Fruit fly (Drosophila melanogaster) whole organism, embryonic: ENCODE data around the gene Noa36.
A peak's percentile ranks its signal among the peaks of the same experiment; 100 is the strongest.

Source experiments
- Adf1 ChIP-seq: fragments of 200-800 bp; sonication (Bioruptor generic); IDR thresholded peaks from 2 replicates; pipeline ENCODE4 v1.3.6; 2022; ENCODE audit warnings: missing biosample characterization, missing genetic modification characterization
- CG10274 ChIP-seq: fragments of 200-800 bp; sonication (Bioruptor generic); optimal IDR thresholded peaks from 3 replicates; lab custom pipeline; 2017; ENCODE audit warnings: missing biosample characterization, mild to moderate bottlenecking, missing genetic modification characterization
- CG13287 ChIP-seq: fragments of 200-800 bp; sonication (Bioruptor generic); IDR thresholded peaks from 2 replicates; pipeline ENCODE4 v1.3.6; 2022; ENCODE audit warnings: missing biosample characterization, missing genetic modification characterization; ENCODE audit not compliant: partially characterized antibody
- CG13296 ChIP-seq: fragments of 200-800 bp; sonication (Bioruptor generic); optimal IDR thresholded peaks from 3 replicates; lab custom pipeline; 2018; ENCODE audit warnings: missing biosample characterization, mild to moderate bottlenecking, missing genetic modification characterization
- CG13424 ChIP-seq: fragments of 200-800 bp; sonication (Bioruptor generic); optimal IDR thresholded peaks from 2 replicates; lab custom pipeline; 2019; ENCODE audit warnings: missing biosample characterization, mild to moderate bottlenecking, missing genetic modification characterization, moderate library complexity
- CG15073 ChIP-seq: fragments of 200-800 bp; sonication (Bioruptor generic); optimal IDR thresholded peaks from 2 replicates; lab custom pipeline; 2016; ENCODE audit warnings: missing biosample characterization, missing genetic modification characterization
- CG17829 ChIP-seq: fragments of 200-800 bp; optimal IDR thresholded peaks from 2 replicates; lab custom pipeline; 2019; ENCODE audit warnings: missing biosample characterization, mild to moderate bottlenecking, missing genetic modification characterization, moderate library complexity
- CG18599 ChIP-seq: fragments of 200-800 bp; sonication (Bioruptor generic); optimal IDR thresholded peaks from 3 replicates; lab custom pipeline; 2017; ENCODE audit warnings: missing biosample characterization, missing genetic modification characterization, mild to moderate bottlenecking, moderate library complexity, missing genetic modification reagents
- CG2116 ChIP-seq: fragments of 200-800 bp; sonication (Bioruptor generic); optimal IDR thresholded peaks from 3 replicates; lab custom pipeline; 2018; ENCODE audit warnings: missing biosample characterization, mild to moderate bottlenecking, missing genetic modification characterization
- CG32532 ChIP-seq: fragments of 200-800 bp; sonication (Bioruptor generic); IDR thresholded peaks from 2 replicates; pipeline ENCODE4 v1.3.6; 2022; ENCODE audit warnings: missing biosample characterization, missing genetic modification characterization
- CG3995 ChIP-seq: fragments of 200-800 bp; sonication (Bioruptor generic); optimal IDR thresholded peaks from 3 replicates; lab custom pipeline; 2016; ENCODE audit warnings: missing biosample characterization, missing genetic modification characterization
- CG42726 ChIP-seq: fragments of 200-800 bp; sonication (Bioruptor generic); IDR thresholded peaks from 2 replicates; pipeline ENCODE4 v1.3.6; 2022; ENCODE audit warnings: missing biosample characterization, missing genetic modification characterization; ENCODE audit not compliant: partially characterized antibody
- CG4360 ChIP-seq: fragments of 200-800 bp; sonication (Bioruptor generic); IDR thresholded peaks from 2 replicates; pipeline ENCODE4 v1.3.6; 2022; ENCODE audit warnings: missing biosample characterization, missing genetic modification characterization
- CG4730 ChIP-seq: fragments of 200-800 bp; sonication (Bioruptor generic); IDR thresholded peaks from 2 replicates; pipeline ENCODE4 v1.3.6; 2022; ENCODE audit warnings: missing biosample characterization, missing genetic modification characterization
- CTCF ChIP-seq: fragments of 200-800 bp; sonication (Bioruptor generic); optimal IDR thresholded peaks from 2 replicates; lab custom pipeline; 2017; ENCODE audit warnings: missing biosample characterization, mild to moderate bottlenecking, missing genetic modification characterization, moderate library complexity
- Dll ChIP-seq: fragments of 200-800 bp; sonication (Bioruptor generic); IDR thresholded peaks from 4 replicates; pipeline ENCODE4 v1.3.6; 2022; ENCODE audit warnings: missing biosample characterization, missing genetic modification characterization; ENCODE audit not compliant: partially characterized antibody
- Dp ChIP-seq: fragments of 200-800 bp; sonication (Bioruptor generic); optimal IDR thresholded peaks from 2 replicates; lab custom pipeline; 2018; ENCODE audit warnings: missing biosample characterization, mild to moderate bottlenecking, missing genetic modification characterization, moderate library complexity
- ERR ChIP-seq: fragments of 200-800 bp; sonication (Bioruptor generic); optimal IDR thresholded peaks from 2 replicates; lab custom pipeline; 2016; ENCODE audit warnings: missing biosample characterization, missing genetic modification characterization
- Ets97D ChIP-seq: fragments of 200-800 bp; sonication (Bioruptor generic); optimal IDR thresholded peaks from 3 replicates; lab custom pipeline; 2016; ENCODE audit warnings: missing biosample characterization, missing genetic modification characterization
- Fer2 ChIP-seq: fragments of 200-800 bp; sonication (Bioruptor generic); optimal IDR thresholded peaks from 2 replicates; lab custom pipeline; 2018; ENCODE audit warnings: missing biosample characterization, mild to moderate bottlenecking, missing genetic modification characterization, moderate library complexity
- HmgZ ChIP-seq: fragments of 200-800 bp; sonication (Bioruptor generic); optimal IDR thresholded peaks from 2 replicates; lab custom pipeline; 2018; ENCODE audit warnings: missing biosample characterization, mild to moderate bottlenecking, missing genetic modification characterization
- Lpt ChIP-seq: fragments of >200 bp; optimal IDR thresholded peaks from 2 replicates; lab custom pipeline; 2018; ENCODE audit warnings: missing biosample characterization, missing genetic modification characterization
- Med ChIP-seq: fragments of 200-800 bp; sonication (Bioruptor generic); peaks from one replicate; lab custom pipeline; 2016; ENCODE audit warnings: missing biosample characterization, missing genetic modification characterization, mild to moderate bottlenecking, inconsistent platforms, moderate library complexity
- Mrtf ChIP-seq: fragments of 200-800 bp; sonication (Bioruptor generic); IDR thresholded peaks from 3 replicates; pipeline ENCODE4 v1.3.6; 2022; ENCODE audit warnings: missing biosample characterization, missing genetic modification characterization
- Myb ChIP-seq: fragments of 200-800 bp; sonication (Bioruptor generic); optimal IDR thresholded peaks from 2 replicates; lab custom pipeline; 2016; ENCODE audit warnings: missing biosample characterization, missing genetic modification characterization
- Scr ChIP-seq: fragments of 200-800 bp; sonication (Bioruptor generic); IDR thresholded peaks from 2 replicates; pipeline ENCODE4 v1.3.6; 2022; ENCODE audit warnings: missing biosample characterization, missing genetic modification characterization; ENCODE audit not compliant: partially characterized antibody
- amos ChIP-seq: fragments of 200-800 bp; sonication (Bioruptor generic); IDR thresholded peaks from 2 replicates; pipeline ENCODE4 v1.3.6; 2022; ENCODE audit warnings: missing biosample characterization, missing genetic modification characterization; ENCODE audit not compliant: partially characterized antibody
- ara ChIP-seq: fragments of 200-800 bp; sonication (Bioruptor generic); IDR thresholded peaks from 2 replicates; pipeline ENCODE4 v1.3.6; 2022; ENCODE audit warnings: missing biosample characterization, missing genetic modification characterization
- ash1 ChIP-seq: fragments of 200-800 bp; sonication (Bioruptor generic); optimal IDR thresholded peaks from 2 replicates; lab custom pipeline; 2018; ENCODE audit warnings: missing biosample characterization, mild to moderate bottlenecking, missing genetic modification characterization
- bsh ChIP-seq, 2 experiments: fragments of 200-800 bp; sonication (Bioruptor generic); optimal IDR thresholded peaks; 2 replicates each; lab custom pipeline; 2017 to 2018; ENCODE audit warnings: mild to moderate bottlenecking in 2 of 2, missing biosample characterization in 2 of 2, missing genetic modification characterization in 2 of 2, moderate library complexity in 1 of 2
- chinmo ChIP-seq: fragments of 200-800 bp; sonication (Bioruptor generic); IDR thresholded peaks from 4 replicates; pipeline ENCODE4 v1.3.6; 2022; ENCODE audit warnings: missing biosample characterization, missing genetic modification characterization; ENCODE audit not compliant: partially characterized antibody
- crp ChIP-seq, 2 experiments: fragments of 200-800 bp; sonication (Bioruptor generic); optimal IDR thresholded peaks; 2 replicates in 1 of 2; 3 replicates in 1 of 2; lab custom pipeline; 2017; ENCODE audit warnings: missing biosample characterization in 2 of 2, missing genetic modification characterization in 2 of 2, mild to moderate bottlenecking in 1 of 2, moderate library complexity in 1 of 2
- dmrt99B ChIP-seq: fragments of 200-800 bp; sonication (Bioruptor generic); optimal IDR thresholded peaks from 2 replicates; lab custom pipeline; 2018; ENCODE audit warnings: missing biosample characterization, mild to moderate bottlenecking, missing genetic modification characterization, moderate library complexity
- her ChIP-seq: fragments of 200-800 bp; sonication (Bioruptor generic); optimal IDR thresholded peaks from 2 replicates; lab custom pipeline; 2016; ENCODE audit warnings: missing biosample characterization, missing genetic modification characterization
- hkb ChIP-seq, 2 experiments: fragments of 200-800 bp in 1 of 2; fragments of >200 bp in 1 of 2; sonication (Bioruptor generic) in 1 of 2; IDR thresholded peaks in 1 of 2; optimal IDR thresholded peaks in 1 of 2; 2 replicates each; pipeline versions ENCODE4 v1.3.6 to Lab custom; 2017 to 2022; ENCODE audit warnings: missing biosample characterization in 1 of 2, missing genetic modification characterization in 1 of 2
- ken ChIP-seq: fragments of 200-800 bp; sonication (Bioruptor generic); IDR thresholded peaks from 3 replicates; pipeline ENCODE4 v1.3.6; 2022; ENCODE audit warnings: missing biosample characterization, missing genetic modification characterization
- knrl ChIP-seq: fragments of 200-800 bp; sonication (Bioruptor generic); IDR thresholded peaks from 3 replicates; pipeline ENCODE4 v1.3.6; 2022; ENCODE audit warnings: missing biosample characterization, missing genetic modification characterization; ENCODE audit not compliant: partially characterized antibody
- nom ChIP-seq: fragments of 200-800 bp; sonication (Bioruptor generic); optimal IDR thresholded peaks from 2 replicates; lab custom pipeline; 2017; ENCODE audit warnings: missing biosample characterization, missing genetic modification characterization, mild to moderate bottlenecking, moderate library complexity, missing genetic modification reagents
- phol ChIP-seq: fragments of 200-800 bp; sonication (Bioruptor generic); optimal IDR thresholded peaks from 3 replicates; lab custom pipeline; 2018; ENCODE audit warnings: missing biosample characterization, mild to moderate bottlenecking, missing genetic modification characterization, moderate library complexity
- prd ChIP-seq, 3 experiments: fragments of >200 bp in 2 of 3; fragments of 200-800 bp in 1 of 3; sonication (Bioruptor generic) in 1 of 3; optimal IDR thresholded peaks in 2 of 3; IDR thresholded peaks in 1 of 3; 2 replicates in 2 of 3; 3 replicates in 1 of 3; pipeline versions ENCODE4 v1.3.6 to Lab custom; 2017 to 2022; ENCODE audit warnings: missing biosample characterization in 1 of 3, missing genetic modification characterization in 1 of 3
- rib ChIP-seq: fragments of 200-800 bp; sonication (Bioruptor generic); IDR thresholded peaks from 2 replicates; pipeline ENCODE4 v1.3.6; 2022; ENCODE audit warnings: missing biosample characterization, missing genetic modification characterization
- ro ChIP-seq: fragments of 200-800 bp; sonication (Bioruptor generic); IDR thresholded peaks from 2 replicates; pipeline ENCODE4 v1.3.6; 2022; ENCODE audit warnings: missing biosample characterization, missing genetic modification characterization
- scrt ChIP-seq: fragments of 200-800 bp; sonication (Bioruptor generic); optimal IDR thresholded peaks from 2 replicates; lab custom pipeline; 2018; ENCODE audit warnings: missing biosample characterization, mild to moderate bottlenecking, missing genetic modification characterization, moderate library complexity
- so ChIP-seq: fragments of 200-800 bp; sonication (Bioruptor generic); IDR thresholded peaks from 3 replicates; pipeline ENCODE4 v1.3.6; 2022; ENCODE audit warnings: missing biosample characterization, missing genetic modification characterization
- stc ChIP-seq: fragments of 200-800 bp; sonication (Bioruptor generic); IDR thresholded peaks from 2 replicates; pipeline ENCODE4 v1.3.6; 2022; ENCODE audit warnings: missing biosample characterization, missing genetic modification characterization
- tgo ChIP-seq: fragments of 200-800 bp; sonication (Bioruptor generic); IDR thresholded peaks from 3 replicates; pipeline ENCODE4 v1.3.6; 2022; ENCODE audit warnings: missing biosample characterization, missing genetic modification characterization
- tio ChIP-seq: fragments of 200-800 bp; sonication (Bioruptor generic); optimal IDR thresholded peaks from 2 replicates; lab custom pipeline; 2017; ENCODE audit warnings: missing biosample characterization, missing genetic modification characterization, inconsistent platforms
- trem ChIP-seq: fragments of 200-800 bp; optimal IDR thresholded peaks from 3 replicates; lab custom pipeline; 2019; ENCODE audit warnings: missing biosample characterization, mild to moderate bottlenecking, missing genetic modification characterization, moderate library complexity
- zf30C ChIP-seq: fragments of 200-800 bp; sonication (Bioruptor generic); optimal IDR thresholded peaks from 3 replicates; lab custom pipeline; 2018; ENCODE audit warnings: missing biosample characterization, mild to moderate bottlenecking, missing genetic modification characterization

The Noa36 gene

dm6 chr3R:28605835-28606234, 6.7 kb upstream of the Noa36 start, which contains the start of gene CG9986 (continued):
- TF ChIP-seq Fer2 (tag; lab: Kevin White, UChicago) (no peak), ro (GFP tag; lab: Robert Waterston, UW) (no peak), tio (GFP tag; lab: Kevin White, UChicago) (no peak), CG2116 (peak; percentile 20), hkb (optimal IDR thresholded peaks at IDR 0.05; lab: Kevin White, UChicago) (no peak), hkb (GFP tag; IDR thresholded peaks at IDR 0.05; lab: Robert Waterston, UW) (no peak), CG4360 (GFP tag; lab: Robert Waterston, UW) (peak; percentile 49; the same call in 1 of the 2 replicates), CG17829 (tag; lab: Kevin White, UChicago) (peak; percentile 33), Lpt (no peak), crp (GFP tag; optimal IDR thresholded peaks at IDR 0.05; lab: Kevin White, UChicago) (peak in 1 of 2 experiments; percentile 44), CG42726 (GFP tag; lab: Robert Waterston, UW) (no peak), tgo (GFP tag; lab: Robert Waterston, UW) (no peak), HmgZ (tag; lab: Kevin White, UChicago) (peak; percentile 13), scrt (GFP tag; lab: Kevin White, UChicago) (no peak), bsh (GFP tag; optimal IDR thresholded peaks at IDR 0.05; lab: Kevin White, UChicago) (no peak), ara (GFP tag; lab: Robert Waterston, UW) (no peak), CG13424 (tag; lab: Kevin White, UChicago) (no peak), chinmo (GFP tag; lab: Robert Waterston, UW) (0 out of 4 replicates have a peak, but pooled peaks have one; percentile 34), knrl (GFP tag; lab: Robert Waterston, UW) (peak; percentile 41; the same call in 1 of the 3 replicates), Mrtf (GFP tag; lab: Robert Waterston, UW) (no peak), amos (GFP tag; lab: Robert Waterston, UW) (peak; percentile 31; the same call in 1 of the 2 replicates), her (no peak), ERR (GFP tag; lab: Kevin White, UChicago) (no peak), Scr (GFP tag; lab: Robert Waterston, UW) (peak; percentile 36; the same call in 1 of the 2 replicates), Med (GFP tag; lab: Kevin White, UChicago) (peak; percentile 64), CG3995 (GFP tag; lab: Kevin White, UChicago) (peak; percentile 96), CG13287 (peak; percentile 26; the same call in 1 of the 2 replicates), phol (peak; percentile 43), CG4730 (GFP tag; lab: Robert Waterston, UW) (no peak), Myb (GFP tag; lab: Kevin White, UChicago) (peak; percentile 75), CG32532 (GFP tag; lab: Robert Waterston, UW) (no peak), nom (no peak), CG10274 (GFP tag; lab: Kevin White, UChicago) (no peak), prd (optimal IDR thresholded peaks at IDR 0.05; lab: Kevin White, UChicago) (no peak), prd (GFP tag; IDR thresholded peaks at IDR 0.05; lab: Robert Waterston, UW) (no peak), Dll (GFP tag; lab: Robert Waterston, UW) (0 out of 4 replicates have a peak, but pooled peaks have one; percentile 16), dmrt99B (tag; lab: Kevin White, UChicago) (no peak), zf30C (GFP tag; lab: Kevin White, UChicago) (peak; percentile 88), Dp (GFP tag; lab: Kevin White, UChicago) (peak; percentile 67), Adf1 (GFP tag; lab: Robert Waterston, UW) (no peak), rib (no peak), stc (GFP tag; lab: Robert Waterston, UW) (no peak), so (GFP tag; lab: Robert Waterston, UW) (no peak), ash1 (no peak), CG13296 (GFP tag; lab: Kevin White, UChicago) (no peak), Ets97D (GFP tag; lab: Kevin White, UChicago) (peak; percentile 25), CG15073 (GFP tag; lab: Kevin White, UChicago) (no peak), CTCF (GFP tag; lab: Kevin White, UChicago) (peak; percentile 69), ken (GFP tag; lab: Robert Waterston, UW) (no peak), trem (peak; percentile 18), CG18599 (GFP tag; lab: Kevin White, UChicago) (no peak)
